Fruit fly (Drosophila melanogaster): ENCODE data around the gene CG32277.

- TF ChIP-seq croc (GFP tag; conservative IDR thresholded peaks at IDR 0.05) (no peak), HLHmδ (GFP tag; optimal IDR thresholded peaks at IDR 0.05) (no peak), CG16779 (GFP tag; IDR thresholded peaks at IDR 0.05) (no peak), fd3F (GFP tag; optimal IDR thresholded peaks at IDR 0.05) (no peak), hth (optimal IDR thresholded peaks at IDR 0.05) (no peak), usp (GFP tag; optimal IDR thresholded peaks at IDR 0.05) (no peak), GATAe (GFP tag; conservative IDR thresholded peaks at IDR 0.05) (no peak), trem (tag; optimal IDR thresholded peaks at IDR 0.05) (no peak), Ets97D (GFP tag; optimal IDR thresholded peaks at IDR 0.05) (no peak), CG31224 (GFP tag; IDR thresholded peaks at IDR 0.05) (no peak), CG1792 (GFP tag; optimal IDR thresholded peaks at IDR 0.05) (no peak), yki (optimal IDR thresholded peaks at IDR 0.05) (no peak), kni (GFP tag; optimal IDR thresholded peaks at IDR 0.05) (no peak)
Observed at dm6 chr3L:3251659-3252490, 46.6 kb upstream of the CG32277 start.

Data from whole organism, embryonic.